Fruit fly (Drosophila melanogaster): ENCODE data around the gene CG11663.
A peak's percentile ranks its signal among the peaks of the same experiment; 100 is the strongest.

Gene CG11663

dm6 chrX:894182-894581, at the start of gene CG11663:
CG11663 (plus strand) TSS chrX:894482.
- no peak for TF ChIP-seq Ets98B (GFP tag; IDR thresholded peaks at IDR 0.05)
- TF ChIP-seq CG4496 (GFP tag; IDR thresholded peaks at IDR 0.05): no peak
- TF ChIP-seq gl (tag; optimal IDR thresholded peaks at IDR 0.05): no peak
- TF ChIP-seq EcR (GFP tag; optimal IDR thresholded peaks at IDR 0.05): no peak
- TF ChIP-seq Pif1B (GFP tag; optimal IDR thresholded peaks at IDR 0.05): no peak

dm6 chrX:844523-844922, 49.8 kb upstream of the CG11663 start, which contains the start of gene CG14635:
CG14635 (plus strand) TSS chrX:844823.
- TF ChIP-seq fd96Ca (GFP tag; IDR thresholded peaks at IDR 0.05) (no peak), Pif1B (GFP tag; optimal IDR thresholded peaks at IDR 0.05) (no peak), CG10348 (GFP tag; IDR thresholded peaks at IDR 0.05) (no peak), D1 (tag; optimal IDR thresholded peaks at IDR 0.05) (no peak), Pif1A (GFP tag; optimal IDR thresholded peaks at IDR 0.05) (no peak), CG34367 (tag; optimal IDR thresholded peaks at IDR 0.05) (no peak), CG15710 (tag; optimal IDR thresholded peaks at IDR 0.05) (no peak), gl (tag; optimal IDR thresholded peaks at IDR 0.05) (no peak)

- TF ChIP-seq Pif1B (GFP tag; optimal IDR thresholded peaks at IDR 0.05) (no peak), CG12605 (GFP tag; IDR thresholded peaks at IDR 0.05) (no peak), CG4496 (GFP tag; IDR thresholded peaks at IDR 0.05) (no peak), CG14655 (GFP tag; optimal IDR thresholded peaks at IDR 0.05) (no peak), CG34367 (tag; optimal IDR thresholded peaks at IDR 0.05) (no peak), D1 (tag; optimal IDR thresholded peaks at IDR 0.05) (no peak), CG8301 (tag; optimal IDR thresholded peaks at IDR 0.05) (no peak), CG10348 (GFP tag; IDR thresholded peaks at IDR 0.05) (no peak), Snoo (tag; optimal IDR thresholded peaks at IDR 0.05) (no peak), CG32121 (GFP tag; IDR thresholded peaks at IDR 0.05) (no peak), rn (GFP tag; IDR thresholded peaks at IDR 0.05) (no peak), gl (tag; optimal IDR thresholded peaks at IDR 0.05) (no peak)
Measured at dm6 chrX:847057-847456, 47.2 kb upstream of the CG11663 start, which contains the start of gene CG3713. CG3713 (minus strand) TSS chrX:847157.

dm6 chrX:862308-862707, 32.0 kb upstream of the CG11663 start, which contains the start of gene CG14634:
CG14634 (plus strand) TSS chrX:862608.
- TF ChIP-seq CG12605 (GFP tag; IDR thresholded peaks at IDR 0.05): no peak
- TF ChIP-seq CG8301 (tag; optimal IDR thresholded peaks at IDR 0.05): no peak
- no peak for TF ChIP-seq EcR (GFP tag; optimal IDR thresholded peaks at IDR 0.05)
- TF ChIP-seq Snoo (tag; optimal IDR thresholded peaks at IDR 0.05): no peak
- TF ChIP-seq CG17806 (tag; optimal IDR thresholded peaks at IDR 0.05): no peak

- no peak for TF ChIP-seq CG8159 (tag; optimal IDR thresholded peaks at IDR 0.05)
- TF ChIP-seq CG8301 (tag; optimal IDR thresholded peaks at IDR 0.05): no peak
- no peak for TF ChIP-seq CG17806 (tag; optimal IDR thresholded peaks at IDR 0.05)
- TF ChIP-seq CG4496 (GFP tag; IDR thresholded peaks at IDR 0.05): no peak
Measured at dm6 chrX:868441-868840, 25.8 kb upstream of the CG11663 start.

- no peak for TF ChIP-seq Pif1B (GFP tag; optimal IDR thresholded peaks at IDR 0.05)
- TF ChIP-seq EcR (GFP tag; optimal IDR thresholded peaks at IDR 0.05): no peak
- 0 out of 3 replicates have a peak, but pooled peaks have one; percentile 22 for TF ChIP-seq CG4496 (GFP tag; IDR thresholded peaks at IDR 0.05)
- no peak for TF ChIP-seq CG12605 (GFP tag; IDR thresholded peaks at IDR 0.05)
- TF ChIP-seq CG8159 (tag; optimal IDR thresholded peaks at IDR 0.05): peak; percentile 42
- peak; percentile 27 for TF ChIP-seq CG15710 (tag; optimal IDR thresholded peaks at IDR 0.05)
- TF ChIP-seq CG32121 (GFP tag; IDR thresholded peaks at IDR 0.05): no peak
- TF ChIP-seq Pif1A (GFP tag; optimal IDR thresholded peaks at IDR 0.05): peak; percentile 27
- TF ChIP-seq CG10348 (GFP tag; IDR thresholded peaks at IDR 0.05): no peak
- peak; percentile 15 for TF ChIP-seq CG14655 (GFP tag; optimal IDR thresholded peaks at IDR 0.05)
- TF ChIP-seq Ets98B (GFP tag; IDR thresholded peaks at IDR 0.05): no peak
Measured at dm6 chrX:873739-874138, 20.5 kb upstream of the CG11663 start.

- TF ChIP-seq Pif1A (GFP tag; optimal IDR thresholded peaks at IDR 0.05) (no peak), EcR (GFP tag; optimal IDR thresholded peaks at IDR 0.05) (no peak), CG13204 (GFP tag; optimal IDR thresholded peaks at IDR 0.05) (no peak), rn (GFP tag; IDR thresholded peaks at IDR 0.05) (no peak), Ets98B (GFP tag; IDR thresholded peaks at IDR 0.05) (no peak), CG4496 (GFP tag; IDR thresholded peaks at IDR 0.05) (no peak), Snoo (tag; optimal IDR thresholded peaks at IDR 0.05) (no peak), CG9948 (tag; optimal IDR thresholded peaks at IDR 0.05) (no peak), CG17806 (tag; optimal IDR thresholded peaks at IDR 0.05) (no peak)
Measured at dm6 chrX:875432-875831, 18.9 kb upstream of the CG11663 start, which contains the start of gene CG11664. CG11664 (plus strand) TSS chrX:875732.

dm6 chrX:898367-898766, 4.1 kb downstream of the CG11663 start:
- TF ChIP-seq CG8159 (tag; optimal IDR thresholded peaks at IDR 0.05): no peak
- TF ChIP-seq CG4496 (GFP tag; IDR thresholded peaks at IDR 0.05): no peak; the same call in 2 of the 3 replicates
- no peak for TF ChIP-seq Pif1A (GFP tag; optimal IDR thresholded peaks at IDR 0.05)
- peak; percentile 46 for TF ChIP-seq Ets98B (GFP tag; IDR thresholded peaks at IDR 0.05)
- no peak for TF ChIP-seq CG14655 (GFP tag; optimal IDR thresholded peaks at IDR 0.05)
- TF ChIP-seq CG9948 (tag; optimal IDR thresholded peaks at IDR 0.05): no peak
- TF ChIP-seq rn (GFP tag; IDR thresholded peaks at IDR 0.05): no peak
- peak; percentile 47 for TF ChIP-seq Pif1B (GFP tag; optimal IDR thresholded peaks at IDR 0.05)
- TF ChIP-seq CG32121 (GFP tag; IDR thresholded peaks at IDR 0.05): no peak
- TF ChIP-seq CG13204 (GFP tag; optimal IDR thresholded peaks at IDR 0.05): no peak
- TF ChIP-seq Snoo (tag; optimal IDR thresholded peaks at IDR 0.05): no peak
- no peak for TF ChIP-seq D1 (tag; optimal IDR thresholded peaks at IDR 0.05)
- TF ChIP-seq CG10348 (GFP tag; IDR thresholded peaks at IDR 0.05): no peak
- TF ChIP-seq fd96Ca (GFP tag; IDR thresholded peaks at IDR 0.05): no peak
- peak; percentile 19 for TF ChIP-seq CG17806 (tag; optimal IDR thresholded peaks at IDR 0.05)
- no peak for TF ChIP-seq CG34367 (tag; optimal IDR thresholded peaks at IDR 0.05)
- no peak for TF ChIP-seq CG15710 (tag; optimal IDR thresholded peaks at IDR 0.05)
- 0 out of 2 replicates have a peak, but pooled peaks have one; percentile 24 for TF ChIP-seq CG12605 (GFP tag; IDR thresholded peaks at IDR 0.05)
- no peak for TF ChIP-seq CG8301 (tag; optimal IDR thresholded peaks at IDR 0.05)
- no peak for TF ChIP-seq gl (tag; optimal IDR thresholded peaks at IDR 0.05)
- TF ChIP-seq EcR (GFP tag; optimal IDR thresholded peaks at IDR 0.05): peak; percentile 81
